Worm (Caenorhabditis elegans) whole organism, L1 larva: ENCODE measurements around the gene B0361.4.

Experiments used
- dpl-1 ChIP-seq, 3 experiments: fragments of 150-350 bp in 2 of 3; sonication (generic microtip) in 1 of 3; optimal IDR thresholded peaks; 2 replicates each; lab custom pipeline; 2014 to 2017; ENCODE audit warnings: missing biosample characterization in 3 of 3, missing genetic modification characterization in 3 of 3, missing genetic modification reagents in 3 of 3
- egl-27 ChIP-seq, 2 experiments: fragments of 150-350 bp in 1 of 2; sonication (generic microtip); optimal IDR thresholded peaks; 3 replicates each; lab custom pipeline; 2017 to 2018; ENCODE audit warnings: missing biosample characterization in 2 of 2, missing genetic modification characterization in 2 of 2, missing genetic modification reagents in 2 of 2
- nhr-12 ChIP-seq: sonication (generic microtip); optimal IDR thresholded peaks from 2 replicates; lab custom pipeline; 2017; ENCODE audit warnings: missing biosample characterization, missing genetic modification characterization
- nhr-28 ChIP-seq: fragments of 150-350 bp; optimal IDR thresholded peaks from 2 replicates; lab custom pipeline; 2014; ENCODE audit warnings: missing biosample characterization, missing genetic modification characterization
- nhr-47 ChIP-seq: sonication (generic microtip); optimal IDR thresholded peaks from 2 replicates; lab custom pipeline; 2016; ENCODE audit warnings: mild to moderate bottlenecking, missing genetic modification characterization, moderate library complexity, missing compliant biosample characterization

ce11 chrIII:7293075-7293684 lies 34.4 kb downstream of the B0361.4 start, which contains the start of gene cwf-19L2:
- TF ChIP-seq nhr-28 (tag; lab: Kevin White, UChicago) = no peak
- TF ChIP-seq nhr-47 (tag; lab: Kevin White, UChicago) = no peak
- no peak for TF ChIP-seq egl-27 (tag; optimal IDR thresholded peaks at IDR 0.05; lab: Kevin White, UChicago)
- TF ChIP-seq dpl-1 (GFP tag; optimal IDR thresholded peaks at IDR 0.05; lab: Kevin White, UChicago) = no peak
- no peak for TF ChIP-seq nhr-12
